Fruit fly (Drosophila melanogaster): ENCODE measurements around the gene Npl4.
A peak's percentile ranks its signal among the peaks of the same experiment; 100 is the strongest.

Npl4 gene

DNA sequence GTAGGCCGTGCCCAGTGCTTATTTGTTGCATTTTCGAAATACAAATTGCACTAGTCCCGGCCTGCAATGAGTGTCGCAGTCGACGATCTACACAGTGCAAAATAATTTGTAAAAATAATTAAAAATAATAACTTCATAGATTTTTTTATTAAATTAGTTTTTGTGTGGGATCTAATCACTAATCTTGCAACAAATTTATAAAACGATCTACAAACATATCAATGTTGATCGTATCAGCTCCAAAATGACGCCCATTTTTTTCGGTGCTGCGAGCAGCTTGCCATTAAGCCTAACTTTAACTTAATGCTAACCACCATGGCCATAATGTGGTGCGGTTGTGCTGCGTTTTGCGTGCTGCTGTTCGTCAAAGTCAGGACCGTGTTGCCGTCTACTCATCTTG lies 27.0 kb upstream of the Npl4 start (continued):
- TF ChIP-seq Bdp1 (GFP tag; optimal IDR thresholded peaks at IDR 0.05) (no peak), CG15514 (GFP tag; optimal IDR thresholded peaks at IDR 0.05) (no peak), CG12659 (GFP tag; optimal IDR thresholded peaks at IDR 0.05) (no peak), stc (GFP tag; IDR thresholded peaks at IDR 0.05) (0 out of 2 replicates have a peak, but pooled peaks have one; percentile 5), prd (optimal IDR thresholded peaks at IDR 0.05) (no peak), prd (GFP tag; IDR thresholded peaks at IDR 0.05) (peak; percentile 33; the same call in 2 of the 3 replicates), MBD-R2 (GFP tag; IDR thresholded peaks at IDR 0.05) (no peak), HmgZ (tag; optimal IDR thresholded peaks at IDR 0.05) (no peak), zfh2 (GFP tag; optimal IDR thresholded peaks at IDR 0.05) (no peak), CG8388 (GFP tag; optimal IDR thresholded peaks at IDR 0.05) (no peak), aop (GFP tag; IDR thresholded peaks at IDR 0.05) (no peak), CG6765 (GFP tag; optimal IDR thresholded peaks at IDR 0.05) (no peak), ci (GFP tag; IDR thresholded peaks at IDR 0.05) (0 out of 3 replicates have a peak, but pooled peaks have one; percentile 45), toy (GFP tag; IDR thresholded peaks at IDR 0.05) (no peak), CG2202 (tag; optimal IDR thresholded peaks at IDR 0.05) (no peak), Camta (GFP tag; optimal IDR thresholded peaks at IDR 0.05) (no peak), Ada2b (GFP tag; IDR thresholded peaks at IDR 0.05) (peak; percentile 41; the same call in 1 of the 2 replicates), CG4282 (GFP tag; optimal IDR thresholded peaks at IDR 0.05) (no peak), ranshi (GFP tag; IDR thresholded peaks at IDR 0.05) (no peak), CG13296 (GFP tag; optimal IDR thresholded peaks at IDR 0.05) (no peak), CG10565 (GFP tag; optimal IDR thresholded peaks at IDR 0.05) (no peak), MTF-1 (GFP tag; optimal IDR thresholded peaks at IDR 0.05; ENCODE audit: borderline replicate concordance) (no peak), CG6254 (GFP tag; optimal IDR thresholded peaks at IDR 0.05) (peak; percentile 2), HHEX (GFP tag; optimal IDR thresholded peaks at IDR 0.05) (no peak), CG5245 (GFP tag; optimal IDR thresholded peaks at IDR 0.05) (no peak), tgo (GFP tag; IDR thresholded peaks at IDR 0.05) (no peak), zen (tag; optimal IDR thresholded peaks at IDR 0.05) (no peak), CG14441 (GFP tag; IDR thresholded peaks at IDR 0.05) (0 out of 2 replicates have a peak, but pooled peaks have one; percentile 16), Fer3 (tag; optimal IDR thresholded peaks at IDR 0.05) (peak; percentile 7), lilli (GFP tag; optimal IDR thresholded peaks at IDR 0.05) (no peak), CG15073 (GFP tag; optimal IDR thresholded peaks at IDR 0.05) (no peak), CG13775 (GFP tag; optimal IDR thresholded peaks at IDR 0.05) (no peak), Lpt (GFP tag; optimal IDR thresholded peaks at IDR 0.05) (no peak), Oli (tag; optimal IDR thresholded peaks at IDR 0.05) (no peak), repo (GFP tag; optimal IDR thresholded peaks at IDR 0.05) (no peak), bsh (GFP tag; optimal IDR thresholded peaks at IDR 0.05) (peak in 1 of 2 experiments; percentile 16), Jarid2 (GFP tag; optimal IDR thresholded peaks at IDR 0.05) (no peak), CG10274 (GFP tag; optimal IDR thresholded peaks at IDR 0.05) (no peak), CG34376 (GFP tag; optimal IDR thresholded peaks at IDR 0.05) (no peak), Chrac-16 (GFP tag; optimal IDR thresholded peaks at IDR 0.05) (no peak), Hr78 (GFP tag; optimal IDR thresholded peaks at IDR 0.05) (no peak), Hmr (GFP tag; optimal IDR thresholded peaks at IDR 0.05) (no peak), CG11247 (GFP tag; IDR thresholded peaks at IDR 0.05) (no peak), CG14860 (GFP tag; IDR thresholded peaks at IDR 0.05; ENCODE audit: partially characterized antibody) (no peak), klu (GFP tag; IDR thresholded peaks at IDR 0.05) (no peak), sim (GFP tag; IDR thresholded peaks at IDR 0.05) (no peak), amos (GFP tag; IDR thresholded peaks at IDR 0.05; ENCODE audit: partially characterized antibody) (no peak), CG2678 (tag; optimal IDR thresholded peaks at IDR 0.05) (peak; percentile 9), CG31388 (GFP tag; optimal IDR thresholded peaks at IDR 0.05) (no peak), CG16813 (GFP tag; IDR thresholded peaks at IDR 0.05; ENCODE audit: partially characterized antibody) (no peak), CG10979 (tag; optimal IDR thresholded peaks at IDR 0.05) (peak; percentile 33)
